Fruit fly (Drosophila melanogaster) whole organism, embryonic: ENCODE data around the gene CG7781.

Experiments used
- Aef1 ChIP-seq: fragments of 200-800 bp; sonication (Bioruptor generic); IDR thresholded peaks from 3 replicates; pipeline ENCODE4 v1.3.6; 2022; ENCODE audit warnings: missing biosample characterization, missing genetic modification characterization
- Antp ChIP-seq: fragments of 200-800 bp; sonication (Bioruptor generic); optimal IDR thresholded peaks from 3 replicates; lab custom pipeline; 2016; ENCODE audit warnings: missing biosample characterization, missing genetic modification characterization
- Bgb ChIP-seq: fragments of 200-800 bp; sonication (Bioruptor generic); IDR thresholded peaks from 2 replicates; pipeline ENCODE4 v1.3.6; 2022; ENCODE audit warnings: missing biosample characterization, missing genetic modification characterization; ENCODE audit not compliant: partially characterized antibody
- CG10462 ChIP-seq: fragments of 200-800 bp; sonication (Bioruptor generic); optimal IDR thresholded peaks from 2 replicates; lab custom pipeline; 2016; ENCODE audit warnings: missing biosample characterization, missing genetic modification characterization
- CG10543 ChIP-seq: fragments of 200-800 bp; sonication (Bioruptor generic); optimal IDR thresholded peaks from 3 replicates; lab custom pipeline; 2017; ENCODE audit warnings: missing biosample characterization, mild to moderate bottlenecking, missing genetic modification characterization, moderate library complexity
- CG11456 ChIP-seq: fragments of 200-800 bp; sonication (Bioruptor generic); IDR thresholded peaks from 3 replicates; pipeline ENCODE4 v1.3.6; 2022; ENCODE audit warnings: missing biosample characterization, missing genetic modification characterization
- CG11504 ChIP-seq: fragments of 200-800 bp; sonication (Bioruptor generic); optimal IDR thresholded peaks from 3 replicates; lab custom pipeline; 2019; ENCODE audit warnings: missing biosample characterization, mild to moderate bottlenecking, missing genetic modification characterization, moderate library complexity
- CG11560 ChIP-seq: fragments of 200-800 bp; sonication (Bioruptor generic); IDR thresholded peaks from 3 replicates; pipeline ENCODE4 v1.3.6; 2022; ENCODE audit warnings: missing biosample characterization, missing genetic modification characterization
- CG11696 ChIP-seq: fragments of 200-800 bp; sonication (Bioruptor generic); IDR thresholded peaks from 2 replicates; pipeline ENCODE4 v1.3.6; 2022; ENCODE audit warnings: missing biosample characterization, missing genetic modification characterization
- CG12659 ChIP-seq: fragments of 200-800 bp; sonication (Bioruptor generic); optimal IDR thresholded peaks from 3 replicates; lab custom pipeline; 2017; ENCODE audit warnings: mild to moderate bottlenecking, missing biosample characterization, missing genetic modification reagents, missing genetic modification characterization
- CG13296 ChIP-seq: fragments of 200-800 bp; sonication (Bioruptor generic); optimal IDR thresholded peaks from 3 replicates; lab custom pipeline; 2018; ENCODE audit warnings: missing biosample characterization, mild to moderate bottlenecking, missing genetic modification characterization
- CG16815 ChIP-seq: fragments of 200-800 bp; sonication (Bioruptor generic); optimal IDR thresholded peaks from 3 replicates; lab custom pipeline; 2017; ENCODE audit warnings: missing biosample characterization, mild to moderate bottlenecking, missing genetic modification characterization
- CG2712 ChIP-seq: fragments of 200-800 bp; optimal IDR thresholded peaks from 3 replicates; lab custom pipeline; 2019; ENCODE audit warnings: missing biosample characterization, mild to moderate bottlenecking, missing genetic modification characterization, moderate library complexity
- CG31441 ChIP-seq: fragments of 200-800 bp; sonication (Bioruptor generic); IDR thresholded peaks from 2 replicates; pipeline ENCODE4 v1.3.6; 2022; ENCODE audit warnings: missing biosample characterization, missing genetic modification characterization
- CG3163 ChIP-seq: fragments of 200-800 bp; sonication (Bioruptor generic); optimal IDR thresholded peaks from 3 replicates; lab custom pipeline; 2016; ENCODE audit warnings: missing biosample characterization, missing genetic modification characterization
- CG33213 ChIP-seq: fragments of 200-800 bp; sonication (Bioruptor generic); optimal IDR thresholded peaks from 3 replicates; lab custom pipeline; 2016; ENCODE audit warnings: missing biosample characterization, missing genetic modification characterization
- CG4328 ChIP-seq: fragments of 200-800 bp; sonication (Bioruptor generic); optimal IDR thresholded peaks from 3 replicates; lab custom pipeline; 2017; ENCODE audit warnings: missing biosample characterization, missing genetic modification reagents, missing genetic modification characterization
- CG4820 ChIP-seq: fragments of 200-800 bp; sonication (Bioruptor generic); optimal IDR thresholded peaks from 3 replicates; lab custom pipeline; 2016; ENCODE audit warnings: missing biosample characterization, missing genetic modification characterization
- CG4854 ChIP-seq: fragments of 200-800 bp; sonication (Bioruptor generic); optimal IDR thresholded peaks from 2 replicates; lab custom pipeline; 2016; ENCODE audit warnings: missing biosample characterization, missing genetic modification characterization, inconsistent platforms
- CG6175 ChIP-seq: fragments of 200-800 bp; sonication (Bioruptor generic); IDR thresholded peaks from 3 replicates; pipeline ENCODE4 v1.3.6; 2022; ENCODE audit warnings: missing biosample characterization, missing genetic modification characterization
- CG7271 ChIP-seq: fragments of 200-800 bp; sonication (Bioruptor generic); optimal IDR thresholded peaks from 2 replicates; lab custom pipeline; 2018; ENCODE audit warnings: missing biosample characterization, mild to moderate bottlenecking, missing genetic modification characterization, moderate library complexity
- CG7786 ChIP-seq: fragments of 200-800 bp; sonication (Bioruptor generic); optimal IDR thresholded peaks from 2 replicates; lab custom pipeline; 2016; ENCODE audit warnings: missing biosample characterization, missing genetic modification characterization
- CG9932 ChIP-seq: fragments of 200-800 bp; sonication (Bioruptor generic); IDR thresholded peaks from 2 replicates; pipeline ENCODE4 v1.3.6; 2022; ENCODE audit warnings: missing biosample characterization, missing genetic modification characterization
- CoRest ChIP-seq: fragments of 200-800 bp; sonication (Bioruptor generic); optimal IDR thresholded peaks from 3 replicates; lab custom pipeline; 2018; ENCODE audit warnings: missing biosample characterization, mild to moderate bottlenecking, missing genetic modification characterization, moderate library complexity
- Dip2 ChIP-seq: fragments of 200-800 bp; sonication (Bioruptor generic); IDR thresholded peaks from 2 replicates; pipeline ENCODE4 v1.3.6; 2022; ENCODE audit warnings: missing biosample characterization, missing genetic modification characterization
- Fer1 ChIP-seq: fragments of 200-800 bp; sonication (Bioruptor generic); optimal IDR thresholded peaks from 2 replicates; lab custom pipeline; 2017; ENCODE audit warnings: missing biosample characterization, mild to moderate bottlenecking, missing genetic modification characterization
- Fer3 ChIP-seq: fragments of 200-800 bp; sonication (Bioruptor generic); optimal IDR thresholded peaks from 2 replicates; lab custom pipeline; 2018; ENCODE audit warnings: missing biosample characterization, mild to moderate bottlenecking, missing genetic modification characterization, moderate library complexity
- HmgD ChIP-seq: fragments of 200-800 bp; sonication (Bioruptor generic); optimal IDR thresholded peaks from 3 replicates; lab custom pipeline; 2016; ENCODE audit warnings: missing biosample characterization, missing genetic modification characterization
- Optix ChIP-seq: fragments of 200-800 bp; sonication (Bioruptor generic); IDR thresholded peaks from 3 replicates; pipeline ENCODE4 v1.3.6; 2022; ENCODE audit warnings: missing biosample characterization, missing genetic modification characterization
- Sry-δ ChIP-seq: fragments of 200-800 bp; sonication (Bioruptor generic); optimal IDR thresholded peaks from 2 replicates; lab custom pipeline; 2016; ENCODE audit warnings: missing biosample characterization, missing genetic modification characterization
- Tbp ChIP-seq: fragments of >200 bp; optimal IDR thresholded peaks from 2 replicates; lab custom pipeline; 2018; ENCODE audit warnings: missing biosample characterization, missing genetic modification characterization
- Vsx1 ChIP-seq: fragments of 200-800 bp; sonication (Bioruptor generic); optimal IDR thresholded peaks from 2 replicates; lab custom pipeline; 2017; ENCODE audit warnings: missing biosample characterization, mild to moderate bottlenecking, missing genetic modification characterization, missing genetic modification reagents
- ab ChIP-seq: fragments of 200-800 bp; sonication (Bioruptor generic); optimal IDR thresholded peaks from 2 replicates; lab custom pipeline; 2016; ENCODE audit warnings: missing biosample characterization, missing genetic modification characterization
- br ChIP-seq: fragments of >200 bp; optimal IDR thresholded peaks from 2 replicates; lab custom pipeline; 2017
- cg ChIP-seq: fragments of 200-800 bp; sonication (Bioruptor generic); optimal IDR thresholded peaks from 3 replicates; lab custom pipeline; 2019; ENCODE audit warnings: missing biosample characterization, mild to moderate bottlenecking, missing genetic modification characterization, moderate library complexity
- chm ChIP-seq: fragments of 200-800 bp; sonication (Bioruptor generic); IDR thresholded peaks from 2 replicates; pipeline ENCODE4 v1.3.6; 2022; ENCODE audit warnings: missing biosample characterization, missing genetic modification characterization
- da ChIP-seq: fragments of 200-800 bp; sonication (Bioruptor generic); optimal IDR thresholded peaks from 2 replicates; lab custom pipeline; 2016; ENCODE audit warnings: missing biosample characterization, missing genetic modification characterization
- ems ChIP-seq: fragments of 200-800 bp; sonication (Bioruptor generic); optimal IDR thresholded peaks from 3 replicates; lab custom pipeline; 2016; ENCODE audit warnings: missing biosample characterization, missing genetic modification characterization
- esg ChIP-seq: fragments of 200-800 bp; sonication (Bioruptor generic); conservative IDR thresholded peaks from 2 replicates; pipeline ENCODE4 v1.3.6; 2022; ENCODE audit warnings: missing biosample characterization, missing genetic modification characterization
- gce ChIP-seq: fragments of 200-800 bp; sonication (Bioruptor generic); IDR thresholded peaks from 3 replicates; pipeline ENCODE4 v1.3.6; 2022; ENCODE audit warnings: missing biosample characterization, missing genetic modification characterization
- h ChIP-seq: fragments of >200 bp; optimal IDR thresholded peaks from 2 replicates; lab custom pipeline; 2017
- lov ChIP-seq, 2 experiments: fragments of 200-800 bp in 1 of 2; fragments of >200 bp in 1 of 2; sonication (Bioruptor generic) in 1 of 2; IDR thresholded peaks in 1 of 2; optimal IDR thresholded peaks in 1 of 2; 2 replicates in 1 of 2; 3 replicates in 1 of 2; pipeline versions ENCODE4 v1.3.6 to Lab custom; 2017 to 2022; ENCODE audit warnings: missing biosample characterization in 1 of 2, missing genetic modification characterization in 1 of 2
- mirr ChIP-seq: fragments of 200-800 bp; sonication (Bioruptor generic); optimal IDR thresholded peaks from 3 replicates; lab custom pipeline; 2018; ENCODE audit warnings: missing biosample characterization, mild to moderate bottlenecking, missing genetic modification characterization
- pfk ChIP-seq: fragments of 200-800 bp; sonication (Bioruptor generic); optimal IDR thresholded peaks from 2 replicates; lab custom pipeline; 2018; ENCODE audit warnings: missing biosample characterization, mild to moderate bottlenecking, missing genetic modification characterization, moderate library complexity
- pnt ChIP-seq: fragments of 200-800 bp; sonication (Bioruptor generic); optimal IDR thresholded peaks from 3 replicates; lab custom pipeline; 2016; ENCODE audit warnings: missing biosample characterization, missing genetic modification characterization
- sisA ChIP-seq: fragments of 200-800 bp; sonication (Bioruptor generic); IDR thresholded peaks from 2 replicates; pipeline ENCODE4 v1.3.6; 2022; ENCODE audit warnings: missing biosample characterization, missing genetic modification characterization
- sob ChIP-seq: fragments of 200-800 bp; sonication (Bioruptor generic); IDR thresholded peaks from 2 replicates; pipeline ENCODE4 v1.3.6; 2022; ENCODE audit warnings: missing biosample characterization, missing genetic modification characterization
- sqz ChIP-seq: fragments of 200-800 bp; sonication (Bioruptor generic); optimal IDR thresholded peaks from 3 replicates; lab custom pipeline; 2018; ENCODE audit warnings: missing biosample characterization, mild to moderate bottlenecking, missing genetic modification characterization
- stwl ChIP-seq: fragments of 200-800 bp; sonication (Bioruptor generic); optimal IDR thresholded peaks from 3 replicates; lab custom pipeline; 2018; ENCODE audit warnings: missing biosample characterization, mild to moderate bottlenecking, missing genetic modification characterization, moderate library complexity
- tll ChIP-seq, 2 experiments: fragments of 200-800 bp in 1 of 2; fragments of >200 bp in 1 of 2; sonication (Bioruptor generic) in 1 of 2; optimal IDR thresholded peaks; 2 replicates each; lab custom pipeline; 2017 to 2019; ENCODE audit warnings: missing biosample characterization in 2 of 2, missing genetic modification characterization in 2 of 2, mild to moderate bottlenecking in 1 of 2, moderate library complexity in 1 of 2
- z ChIP-seq: fragments of 200-800 bp; sonication (Bioruptor generic); IDR thresholded peaks from 3 replicates; pipeline ENCODE4 v1.3.6; 2022; ENCODE audit warnings: missing biosample characterization, missing genetic modification characterization

Gene CG7781

dm6 chr2L:8279400-8280065 is 45.7 kb downstream of the CG7781 start:
- TF ChIP-seq z (GFP tag; lab: Robert Waterston, UW) = no peak; the same call in 2 of the 3 replicates
- TF ChIP-seq br = no peak
- TF ChIP-seq chm = peak; percentile 71; the same call in 1 of the 2 replicates
- TF ChIP-seq ab (GFP tag; lab: Kevin White, UChicago) = no peak
- TF ChIP-seq Vsx1 = peak; percentile 32
- TF ChIP-seq mirr = no peak
- TF ChIP-seq Optix (GFP tag; lab: Robert Waterston, UW) = no peak
- TF ChIP-seq CG33213 (GFP tag; lab: Kevin White, UChicago) = peak; percentile 60
- TF ChIP-seq CG6175 (GFP tag; lab: Robert Waterston, UW) = no peak
- TF ChIP-seq HmgD (GFP tag; lab: Kevin White, UChicago) = no peak
- TF ChIP-seq CG3163 = no peak
- no peak for TF ChIP-seq stwl (tag; lab: Kevin White, UChicago)
- TF ChIP-seq CG4820 (GFP tag; lab: Kevin White, UChicago) = peak; percentile 74
- no peak for TF ChIP-seq cg (GFP tag; lab: Kevin White, UChicago)
- TF ChIP-seq Sry-δ (GFP tag; lab: Kevin White, UChicago) = peak; percentile 1
- peak; percentile 59 for TF ChIP-seq CG11504 (tag; lab: Kevin White, UChicago)
- TF ChIP-seq h (lab: Kevin White, UChicago) = no peak
- TF ChIP-seq sqz (GFP tag; lab: Kevin White, UChicago) = peak; percentile 11
- TF ChIP-seq Antp (GFP tag; lab: Kevin White, UChicago) = no peak
- no peak for TF ChIP-seq gce (GFP tag; lab: Robert Waterston, UW)
- peak; percentile 51 for TF ChIP-seq CG10462 (GFP tag; lab: Kevin White, UChicago)
- no peak for TF ChIP-seq tll (GFP tag; optimal IDR thresholded peaks at IDR 0.05; lab: Kevin White, UChicago)
- TF ChIP-seq Bgb (GFP tag; lab: Robert Waterston, UW) = no peak
- peak; percentile 47 for TF ChIP-seq sisA
- peak; percentile 47 for TF ChIP-seq CG7786 (GFP tag; lab: Kevin White, UChicago)
- TF ChIP-seq CG4854 = peak; percentile 31
- TF ChIP-seq CG12659 (GFP tag; lab: Kevin White, UChicago) = peak; percentile 4
- TF ChIP-seq Tbp (GFP tag; lab: Kevin White, UChicago) = no peak
- no peak for TF ChIP-seq CG13296 (GFP tag; lab: Kevin White, UChicago)
- TF ChIP-seq Fer1 (GFP tag; lab: Kevin White, UChicago) = no peak
- TF ChIP-seq CG2712 (tag; lab: Kevin White, UChicago) = peak; percentile 88
- TF ChIP-seq CG11456 (GFP tag; lab: Robert Waterston, UW) = no peak
- TF ChIP-seq ems (GFP tag; lab: Kevin White, UChicago) = peak; percentile 30
- TF ChIP-seq CG16815 (GFP tag; lab: Kevin White, UChicago) = peak; percentile 76
- no peak for TF ChIP-seq da (GFP tag; lab: Kevin White, UChicago)
- TF ChIP-seq Dip2 = no peak
- TF ChIP-seq pfk (GFP tag; lab: Kevin White, UChicago) = no peak
- TF ChIP-seq sob (GFP tag; lab: Robert Waterston, UW) = peak; percentile 6; the same call in 1 of the 2 replicates
- peak; percentile 11 for TF ChIP-seq Fer3 (tag; lab: Kevin White, UChicago)
- TF ChIP-seq lov (optimal IDR thresholded peaks at IDR 0.05; lab: Kevin White, UChicago) = no peak
- TF ChIP-seq lov (GFP tag; IDR thresholded peaks at IDR 0.05; lab: Robert Waterston, UW) = peak; percentile 71; the same call in 1 of the 3 replicates
- TF ChIP-seq CG11560 (tag; lab: Robert Waterston, UW) = no peak
- TF ChIP-seq pnt (GFP tag; lab: Kevin White, UChicago) = peak; percentile 49
- TF ChIP-seq CG7271 (tag; lab: Kevin White, UChicago) = peak; percentile 46
- TF ChIP-seq CG10543 (GFP tag; lab: Kevin White, UChicago) = no peak
- TF ChIP-seq CG31441 (GFP tag; lab: Robert Waterston, UW) = peak; percentile 80
- peak; percentile 46; the same call in 1 of the 2 replicates for TF ChIP-seq esg (GFP tag; lab: Robert Waterston, UW)
- 0 out of 2 replicates have a peak, but pooled peaks have one; percentile 4 for TF ChIP-seq CG9932
- no peak for TF ChIP-seq CG11696
- TF ChIP-seq CG4328 (GFP tag; lab: Kevin White, UChicago) = no peak
- peak; percentile 56 for TF ChIP-seq CoRest (tag; lab: Kevin White, UChicago)
- no peak for TF ChIP-seq Aef1 (GFP tag; lab: Robert Waterston, UW)
